Worm (Caenorhabditis elegans) whole organism, late embryonic: ENCODE measurements around the gene daf-3.

Source experiments
- ahr-1 ChIP-seq: sonication (generic microtip); optimal IDR thresholded peaks from 2 replicates; lab custom pipeline; 2016; ENCODE audit warnings: missing genetic modification characterization, missing compliant biosample characterization
- ama-1 ChIP-seq: fragments of 150-350 bp; optimal IDR thresholded peaks from 2 replicates; lab custom pipeline; 2014
- nhr-11 ChIP-seq: fragments of 150-350 bp; optimal IDR thresholded peaks from 2 replicates; lab custom pipeline; 2014; ENCODE audit warnings: missing biosample characterization, missing genetic modification characterization
- sox-4 ChIP-seq: sonication (generic microtip); optimal IDR thresholded peaks from 2 replicates; lab custom pipeline; 2017; ENCODE audit warnings: mild to moderate bottlenecking, missing genetic modification characterization, inconsistent platforms, missing compliant biosample characterization
- ztf-16 ChIP-seq: sonication (generic microtip); optimal IDR thresholded peaks from 2 replicates; lab custom pipeline; 2017; ENCODE audit warnings: missing genetic modification characterization, missing compliant biosample characterization

DNA sequence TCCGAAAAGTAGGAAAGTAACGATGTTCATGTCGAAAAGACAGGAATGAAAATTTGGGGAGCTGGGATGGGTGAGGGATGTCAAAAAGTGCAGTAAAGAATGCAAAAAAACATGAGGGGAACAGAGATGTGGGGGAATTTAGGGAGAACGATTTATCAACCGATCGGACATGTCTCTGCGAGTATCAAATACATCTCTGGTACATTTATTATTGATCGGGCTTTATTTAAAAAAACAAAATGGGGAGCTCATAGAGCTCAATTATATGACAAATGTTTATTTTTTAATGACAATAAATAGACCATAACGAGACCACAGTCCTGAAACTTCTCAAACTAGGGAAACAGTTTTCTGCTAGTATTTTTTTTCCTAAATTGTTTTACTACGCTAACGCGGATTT is 14.6 kb downstream of the daf-3 start, which contains the start of gene F25E2.2:
- TF ChIP-seq sox-4 (tag; lab: Kevin White, UChicago) (no peak), ztf-16 (tag; lab: Kevin White, UChicago) (no peak), ahr-1 (tag; lab: Kevin White, UChicago) (no peak), ama-1 (lab: Kevin White, UChicago) (no peak), nhr-11 (tag; lab: Kevin White, UChicago) (no peak)
